Fruit fly (Drosophila melanogaster) whole organism, embryonic: ENCODE data around the gene COX7AL2.

ENCODE experiments used
- Blimp-1 ChIP-seq: fragments of 200-800 bp; sonication (Bioruptor generic); optimal IDR thresholded peaks from 3 replicates; lab custom pipeline; 2018; ENCODE audit warnings: missing biosample characterization, missing genetic modification characterization, mild to moderate bottlenecking, moderate library complexity, missing genetic modification reagents
- CG10462 ChIP-seq: fragments of 200-800 bp; sonication (Bioruptor generic); optimal IDR thresholded peaks from 2 replicates; lab custom pipeline; 2016; ENCODE audit warnings: missing biosample characterization, missing genetic modification characterization
- CG10543 ChIP-seq: fragments of 200-800 bp; sonication (Bioruptor generic); optimal IDR thresholded peaks from 3 replicates; lab custom pipeline; 2017; ENCODE audit warnings: missing biosample characterization, mild to moderate bottlenecking, missing genetic modification characterization, moderate library complexity
- CG11560 ChIP-seq: fragments of 200-800 bp; sonication (Bioruptor generic); IDR thresholded peaks from 3 replicates; pipeline ENCODE4 v1.3.6; 2022; ENCODE audit warnings: missing biosample characterization, missing genetic modification characterization
- CG12236 ChIP-seq: fragments of 200-800 bp; sonication (Bioruptor generic); optimal IDR thresholded peaks from 2 replicates; lab custom pipeline; 2016; ENCODE audit warnings: missing biosample characterization, missing genetic modification characterization
- CG12769 ChIP-seq: fragments of 200-800 bp; sonication (Bioruptor generic); optimal IDR thresholded peaks from 2 replicates; lab custom pipeline; 2019; ENCODE audit warnings: missing biosample characterization, mild to moderate bottlenecking, missing genetic modification characterization, moderate library complexity
- CG13894 ChIP-seq: fragments of 200-800 bp; sonication (Bioruptor generic); optimal IDR thresholded peaks from 3 replicates; lab custom pipeline; 2018; ENCODE audit warnings: missing biosample characterization, mild to moderate bottlenecking, missing genetic modification characterization, moderate library complexity
- CG14710 ChIP-seq: fragments of 200-800 bp; sonication (Bioruptor generic); optimal IDR thresholded peaks from 3 replicates; lab custom pipeline; 2019; ENCODE audit warnings: missing biosample characterization, mild to moderate bottlenecking, missing genetic modification characterization, moderate library complexity
- CG1602 ChIP-seq: fragments of 200-800 bp; sonication (Bioruptor generic); optimal IDR thresholded peaks from 3 replicates; lab custom pipeline; 2016; ENCODE audit warnings: missing biosample characterization, missing genetic modification characterization
- CG1647 ChIP-seq: fragments of 200-800 bp; sonication (Bioruptor generic); optimal IDR thresholded peaks from 3 replicates; lab custom pipeline; 2016; ENCODE audit warnings: missing biosample characterization, missing genetic modification characterization
- CG17802 ChIP-seq: fragments of 200-800 bp; sonication (Bioruptor generic); optimal IDR thresholded peaks from 2 replicates; lab custom pipeline; 2018; ENCODE audit warnings: missing biosample characterization, mild to moderate bottlenecking, missing genetic modification characterization, moderate library complexity
- CG2120 ChIP-seq: fragments of 200-800 bp; sonication (Bioruptor generic); optimal IDR thresholded peaks from 3 replicates; lab custom pipeline; 2016; ENCODE audit warnings: missing biosample characterization, missing genetic modification characterization
- CG30431 ChIP-seq: fragments of 200-800 bp; sonication (Bioruptor generic); optimal IDR thresholded peaks from 2 replicates; lab custom pipeline; 2017; ENCODE audit warnings: missing biosample characterization, missing genetic modification characterization
- CG31365 ChIP-seq: fragments of 200-800 bp; sonication (Bioruptor generic); optimal IDR thresholded peaks from 2 replicates; lab custom pipeline; 2018; ENCODE audit warnings: missing biosample characterization, mild to moderate bottlenecking, missing genetic modification characterization
- CG5245 ChIP-seq: fragments of 200-800 bp; sonication (Bioruptor generic); optimal IDR thresholded peaks from 3 replicates; lab custom pipeline; 2016; ENCODE audit warnings: missing biosample characterization, missing genetic modification characterization
- CG7357 ChIP-seq: fragments of 200-800 bp; sonication (Bioruptor generic); IDR thresholded peaks from 3 replicates; pipeline ENCODE4 v1.3.6; 2022; ENCODE audit warnings: missing biosample characterization, missing genetic modification characterization
- CoRest ChIP-seq: fragments of 200-800 bp; sonication (Bioruptor generic); optimal IDR thresholded peaks from 3 replicates; lab custom pipeline; 2018; ENCODE audit warnings: missing biosample characterization, mild to moderate bottlenecking, missing genetic modification characterization, moderate library complexity
- E2f2 ChIP-seq: fragments of 200-800 bp; sonication (Bioruptor generic); IDR thresholded peaks from 2 replicates; pipeline ENCODE4 v1.3.6; 2022; ENCODE audit warnings: missing biosample characterization, missing genetic modification characterization
- H2.0 ChIP-seq: fragments of 200-800 bp; sonication (Bioruptor generic); IDR thresholded peaks from 2 replicates; pipeline ENCODE4 v1.3.6; 2022; ENCODE audit warnings: missing biosample characterization, missing genetic modification characterization
- HHEX ChIP-seq: fragments of 200-800 bp; sonication (Bioruptor generic); optimal IDR thresholded peaks from 3 replicates; lab custom pipeline; 2017; ENCODE audit warnings: missing biosample characterization, mild to moderate bottlenecking, missing genetic modification characterization, missing genetic modification reagents
- HLH4C ChIP-seq: fragments of 200-800 bp; sonication (Bioruptor generic); IDR thresholded peaks from 3 replicates; pipeline ENCODE4 v1.3.6; 2022; ENCODE audit warnings: missing biosample characterization, missing genetic modification characterization; ENCODE audit not compliant: partially characterized antibody
- Hand ChIP-seq: fragments of 200-800 bp; sonication (Bioruptor generic); optimal IDR thresholded peaks from 2 replicates; lab custom pipeline; 2017; ENCODE audit warnings: mild to moderate bottlenecking, missing biosample characterization, missing genetic modification reagents, missing genetic modification characterization
- Hmx ChIP-seq: fragments of 200-800 bp; sonication (Bioruptor generic); optimal IDR thresholded peaks from 2 replicates; lab custom pipeline; 2016; ENCODE audit warnings: missing biosample characterization, missing genetic modification characterization
- Hr78 ChIP-seq, 2 experiments: fragments of 200-800 bp in 1 of 2; fragments of >200 bp in 1 of 2; sonication (Bioruptor generic) in 1 of 2; optimal IDR thresholded peaks; 2 replicates each; lab custom pipeline; 2017 to 2019; ENCODE audit warnings: missing biosample characterization in 2 of 2, missing genetic modification characterization in 2 of 2, mild to moderate bottlenecking in 1 of 2, moderate library complexity in 1 of 2
- Mad ChIP-seq: fragments of 200-800 bp; sonication (Bioruptor generic); optimal IDR thresholded peaks from 2 replicates; lab custom pipeline; 2016; ENCODE audit warnings: missing biosample characterization, missing genetic modification characterization
- Meics ChIP-seq: fragments of 200-800 bp; sonication (Bioruptor generic); optimal IDR thresholded peaks from 2 replicates; lab custom pipeline; 2017; ENCODE audit warnings: missing biosample characterization, mild to moderate bottlenecking, missing genetic modification characterization
- Neu2 ChIP-seq: fragments of 200-800 bp; sonication (Bioruptor generic); optimal IDR thresholded peaks from 3 replicates; lab custom pipeline; 2016; ENCODE audit warnings: missing biosample characterization, missing genetic modification characterization, borderline replicate concordance
- Vsx1 ChIP-seq: fragments of 200-800 bp; sonication (Bioruptor generic); optimal IDR thresholded peaks from 2 replicates; lab custom pipeline; 2017; ENCODE audit warnings: missing biosample characterization, mild to moderate bottlenecking, missing genetic modification characterization, missing genetic modification reagents
- bowl ChIP-seq: fragments of 200-800 bp; sonication (Bioruptor generic); IDR thresholded peaks from 2 replicates; pipeline ENCODE4 v1.3.6; 2022; ENCODE audit warnings: missing biosample characterization, missing genetic modification characterization
- bsh ChIP-seq, 2 experiments: fragments of 200-800 bp; sonication (Bioruptor generic); optimal IDR thresholded peaks; 2 replicates each; lab custom pipeline; 2017 to 2018; ENCODE audit warnings: mild to moderate bottlenecking in 2 of 2, missing biosample characterization in 2 of 2, missing genetic modification characterization in 2 of 2, moderate library complexity in 1 of 2
- cad ChIP-seq: fragments of >200 bp; optimal IDR thresholded peaks from 2 replicates; lab custom pipeline; 2017; ENCODE audit warnings: missing biosample characterization, missing genetic modification characterization
- croc ChIP-seq: fragments of 200-800 bp; sonication (Bioruptor generic); conservative IDR thresholded peaks from 3 replicates; pipeline ENCODE4 v1.3.6; 2022; ENCODE audit warnings: missing biosample characterization, missing genetic modification characterization
- dpn ChIP-seq, 2 experiments: fragments of 200-800 bp; sonication (Bioruptor generic); optimal IDR thresholded peaks; 3 replicates each; lab custom pipeline; 2016; ENCODE audit warnings: missing biosample characterization in 2 of 2, missing genetic modification characterization in 2 of 2
- exex ChIP-seq: fragments of 200-800 bp; sonication (Bioruptor generic); optimal IDR thresholded peaks from 4 replicates; lab custom pipeline; 2018; ENCODE audit warnings: missing biosample characterization, mild to moderate bottlenecking, missing genetic modification characterization, moderate library complexity
- ftz-f1 ChIP-seq: fragments of 200-800 bp; sonication (Bioruptor generic); optimal IDR thresholded peaks from 2 replicates; lab custom pipeline; 2016; ENCODE audit warnings: missing biosample characterization, missing genetic modification characterization
- gce ChIP-seq: fragments of 200-800 bp; sonication (Bioruptor generic); IDR thresholded peaks from 3 replicates; pipeline ENCODE4 v1.3.6; 2022; ENCODE audit warnings: missing biosample characterization, missing genetic modification characterization
- gem ChIP-seq: fragments of 200-800 bp; sonication (Bioruptor generic); optimal IDR thresholded peaks from 2 replicates; lab custom pipeline; 2019; ENCODE audit warnings: missing biosample characterization, mild to moderate bottlenecking, missing genetic modification characterization, moderate library complexity
- jigr1 ChIP-seq: fragments of 200-800 bp; sonication (Bioruptor generic); IDR thresholded peaks from 3 replicates; pipeline ENCODE4 v1.3.6; 2022; ENCODE audit warnings: missing biosample characterization, missing genetic modification characterization
- pan ChIP-seq, 4 experiments: fragments of >200 bp in 3 of 4; fragments of 200-800 bp in 1 of 4; sonication (Bioruptor generic) in 1 of 4; optimal IDR thresholded peaks in 3 of 4; IDR thresholded peaks in 1 of 4; 2 replicates each; pipeline versions ENCODE4 v1.3.6 to Lab custom; 2017 to 2022; ENCODE audit warnings: missing biosample characterization in 2 of 4, missing genetic modification characterization in 2 of 4, mixed read lengths in 1 of 4
- peb ChIP-seq: fragments of 200-800 bp; sonication (Bioruptor generic); IDR thresholded peaks from 2 replicates; pipeline ENCODE4 v1.3.6; 2022; ENCODE audit warnings: missing biosample characterization, missing genetic modification characterization
- row ChIP-seq: fragments of 200-800 bp; sonication (Bioruptor generic); IDR thresholded peaks from 3 replicates; pipeline ENCODE4 v1.3.6; 2022; ENCODE audit warnings: missing biosample characterization, missing genetic modification characterization
- run ChIP-seq: fragments of 200-800 bp; sonication (Bioruptor generic); optimal IDR thresholded peaks from 3 replicates; lab custom pipeline; 2018; ENCODE audit warnings: missing biosample characterization, mild to moderate bottlenecking, missing genetic modification characterization
- scrt ChIP-seq: fragments of 200-800 bp; sonication (Bioruptor generic); optimal IDR thresholded peaks from 2 replicates; lab custom pipeline; 2018; ENCODE audit warnings: missing biosample characterization, mild to moderate bottlenecking, missing genetic modification characterization, moderate library complexity
- sens-2 ChIP-seq: fragments of 200-800 bp; sonication (Bioruptor generic); IDR thresholded peaks from 2 replicates; pipeline ENCODE4 v1.3.6; 2022; ENCODE audit warnings: missing biosample characterization, missing genetic modification characterization
- sisA ChIP-seq: fragments of 200-800 bp; sonication (Bioruptor generic); IDR thresholded peaks from 2 replicates; pipeline ENCODE4 v1.3.6; 2022; ENCODE audit warnings: missing biosample characterization, missing genetic modification characterization
- slbo ChIP-seq: fragments of 200-800 bp; sonication (Bioruptor generic); IDR thresholded peaks from 2 replicates; pipeline ENCODE4 v1.3.6; 2022; ENCODE audit warnings: missing biosample characterization, missing genetic modification characterization
- slou ChIP-seq: fragments of 200-800 bp; sonication (Bioruptor generic); optimal IDR thresholded peaks from 3 replicates; lab custom pipeline; 2016; ENCODE audit warnings: missing biosample characterization, missing genetic modification characterization
- sob ChIP-seq: fragments of 200-800 bp; sonication (Bioruptor generic); IDR thresholded peaks from 2 replicates; pipeline ENCODE4 v1.3.6; 2022; ENCODE audit warnings: missing biosample characterization, missing genetic modification characterization
- sqz ChIP-seq: fragments of 200-800 bp; sonication (Bioruptor generic); optimal IDR thresholded peaks from 3 replicates; lab custom pipeline; 2018; ENCODE audit warnings: missing biosample characterization, mild to moderate bottlenecking, missing genetic modification characterization

COX7AL2 gene

DNA sequence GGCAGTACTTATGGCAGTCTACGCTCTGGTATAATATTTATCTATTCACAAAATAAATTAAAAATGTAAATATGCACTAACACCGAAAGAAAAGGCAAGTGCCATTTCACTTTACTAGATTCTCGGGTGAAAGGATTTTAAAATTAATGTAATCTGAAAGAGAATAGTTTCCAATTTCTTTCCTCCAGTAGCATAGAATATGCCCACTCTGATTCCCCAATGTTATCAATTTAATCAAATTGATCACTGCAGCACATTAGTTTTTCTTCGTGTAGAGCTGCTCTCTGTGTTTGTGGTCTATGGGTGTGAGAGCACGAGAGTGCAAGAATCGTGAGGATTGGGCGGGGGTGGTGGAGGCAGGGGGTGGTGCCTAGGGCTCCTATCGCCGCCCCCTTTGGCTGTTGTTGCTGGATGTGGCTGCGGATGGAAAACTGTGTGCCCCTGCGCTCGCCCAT, 3.4 kb upstream of the COX7AL2 start (continued):
- TF ChIP-seq CG10462: peak; percentile 74
- TF ChIP-seq Hand (GFP tag; lab: Kevin White, UChicago): no peak
- peak; percentile 74 for TF ChIP-seq sisA
- TF ChIP-seq CG5245 (GFP tag; lab: Kevin White, UChicago): peak; percentile 77
- peak; percentile 79 for TF ChIP-seq croc (GFP tag; lab: Robert Waterston, UW)
- peak; percentile 40; the same call in 1 of the 2 replicates for TF ChIP-seq E2f2 (GFP tag; lab: Robert Waterston, UW)
- TF ChIP-seq CG12769 (tag; lab: Kevin White, UChicago): no peak
- peak; percentile 62; the same call in 2 of the 3 replicates for TF ChIP-seq gce
- no peak for TF ChIP-seq HLH4C (GFP tag; lab: Robert Waterston, UW)
- TF ChIP-seq peb (GFP tag; lab: Robert Waterston, UW): peak; percentile 63
- TF ChIP-seq CG17802 (tag; lab: Kevin White, UChicago): peak; percentile 61
- no peak for TF ChIP-seq CG11560 (tag; lab: Robert Waterston, UW)
- TF ChIP-seq sqz (GFP tag; lab: Kevin White, UChicago): peak; percentile 85
- TF ChIP-seq CoRest (tag; lab: Kevin White, UChicago): peak; percentile 89
- TF ChIP-seq CG1647 (GFP tag; lab: Kevin White, UChicago): peak; percentile 46
- peak; percentile 18 for TF ChIP-seq CG31365 (tag; lab: Kevin White, UChicago)
- no peak for TF ChIP-seq jigr1
- peak; percentile 62 for TF ChIP-seq scrt (GFP tag; lab: Kevin White, UChicago)
- TF ChIP-seq cad (GFP tag; lab: Kevin White, UChicago): no peak
- no peak for TF ChIP-seq sens-2 (GFP tag; lab: Robert Waterston, UW)
- TF ChIP-seq Neu2 (GFP tag; lab: Kevin White, UChicago): no peak
- no peak for TF ChIP-seq CG2120 (GFP tag; lab: Kevin White, UChicago)
- peak; percentile 61 for TF ChIP-seq H2.0
- TF ChIP-seq bowl (GFP tag; lab: Robert Waterston, UW): no peak
- peak; percentile 67 for TF ChIP-seq CG12236 (GFP tag; lab: Kevin White, UChicago)
- TF ChIP-seq Mad (GFP tag; lab: Kevin White, UChicago): peak; percentile 42
- TF ChIP-seq Hmx (GFP tag; lab: Kevin White, UChicago): no peak
- TF ChIP-seq bsh (GFP tag; optimal IDR thresholded peaks at IDR 0.05; lab: Kevin White, UChicago): peak; percentile 88 to 95
- no peak for TF ChIP-seq sob (GFP tag; lab: Robert Waterston, UW)
- peak; percentile 75 for TF ChIP-seq CG30431 (GFP tag; lab: Kevin White, UChicago)
- no peak; the same call in 2 of the 3 replicates for TF ChIP-seq CG7357 (GFP tag; lab: Robert Waterston, UW)
- peak; percentile 66 for TF ChIP-seq run (tag; lab: Kevin White, UChicago)
- no peak for TF ChIP-seq pan (optimal IDR thresholded peaks at IDR 0.05; lab: Kevin White, UChicago)
- TF ChIP-seq pan (GFP tag; optimal IDR thresholded peaks at IDR 0.05 in 1 of 2, IDR thresholded peaks at IDR 0.05 in 1 of 2): peak in 1 of 2 experiments; percentile 62
- TF ChIP-seq exex (tag; lab: Kevin White, UChicago): no peak
- peak; percentile 77 for TF ChIP-seq CG1602 (GFP tag; lab: Kevin White, UChicago)
- TF ChIP-seq CG13894 (tag; lab: Kevin White, UChicago): no peak
- TF ChIP-seq CG14710 (tag; lab: Kevin White, UChicago): peak; percentile 95
- TF ChIP-seq ftz-f1 (GFP tag; lab: Kevin White, UChicago): no peak
- TF ChIP-seq Hr78 (GFP tag; optimal IDR thresholded peaks at IDR 0.05; lab: Kevin White, UChicago): peak in 1 of 2 experiments; percentile 67
- TF ChIP-seq gem (tag; lab: Kevin White, UChicago): peak; percentile 91
- TF ChIP-seq Blimp-1 (GFP tag; lab: Kevin White, UChicago): peak; percentile 91
- peak; percentile 64 for TF ChIP-seq HHEX (GFP tag; lab: Kevin White, UChicago)
- peak; percentile 26 for TF ChIP-seq CG10543 (GFP tag; lab: Kevin White, UChicago)
- TF ChIP-seq Vsx1 (GFP tag; lab: Kevin White, UChicago): peak; percentile 82
- TF ChIP-seq slou (GFP tag; lab: Kevin White, UChicago): peak; percentile 53
- TF ChIP-seq row (GFP tag; lab: Robert Waterston, UW): peak; percentile 82
- peak; percentile 32 for TF ChIP-seq Meics (GFP tag; lab: Kevin White, UChicago)
- TF ChIP-seq slbo: 0 out of 2 replicates have a peak, but pooled peaks have one; percentile 25
- peak; percentile 38 to 78 for TF ChIP-seq dpn (GFP tag; optimal IDR thresholded peaks at IDR 0.05; lab: Kevin White, UChicago)
